Worm (Caenorhabditis elegans) whole organism, L1 larva: ENCODE results near the gene K04C2.2.

Experiments
- ama-1 ChIP-seq: fragments of 150-350 bp; optimal IDR thresholded peaks from 2 replicates; lab custom pipeline; 2014
- lin-13 ChIP-seq: fragments of 150-350 bp; optimal IDR thresholded peaks from 2 replicates; lab custom pipeline; 2014; ENCODE audit warnings: missing biosample characterization, missing genetic modification reagents, missing genetic modification characterization
- lin-39 ChIP-seq: fragments of 150-350 bp; optimal IDR thresholded peaks from 2 replicates; lab custom pipeline; 2014; ENCODE audit warnings: missing biosample characterization, missing genetic modification reagents, missing genetic modification characterization
- nhr-237 ChIP-seq: fragments of 150-350 bp; optimal IDR thresholded peaks from 2 replicates; lab custom pipeline; 2014; ENCODE audit warnings: missing biosample characterization, missing genetic modification characterization
- ztf-11 ChIP-seq, 2 experiments: sonication (generic microtip); optimal IDR thresholded peaks; 2 replicates each; lab custom pipeline; 2016 to 2017; ENCODE audit warnings: missing genetic modification characterization in 2 of 2, missing biosample characterization in 1 of 2, missing compliant biosample characterization in 1 of 2

ce11 chrIII:6856709-6857108, 32.9 kb upstream of the K04C2.2 start, which contains the start of gene zak-1:
- TF ChIP-seq ama-1 (lab: Kevin White, UChicago) = no peak
- no peak for TF ChIP-seq lin-13
- no peak for TF ChIP-seq nhr-237
- no peak for TF ChIP-seq lin-39 (tag; lab: Kevin White, UChicago)
- no peak for TF ChIP-seq ztf-11 (tag; optimal IDR thresholded peaks at IDR 0.05; lab: Kevin White, UChicago)
